In the genomic region with DNA sequence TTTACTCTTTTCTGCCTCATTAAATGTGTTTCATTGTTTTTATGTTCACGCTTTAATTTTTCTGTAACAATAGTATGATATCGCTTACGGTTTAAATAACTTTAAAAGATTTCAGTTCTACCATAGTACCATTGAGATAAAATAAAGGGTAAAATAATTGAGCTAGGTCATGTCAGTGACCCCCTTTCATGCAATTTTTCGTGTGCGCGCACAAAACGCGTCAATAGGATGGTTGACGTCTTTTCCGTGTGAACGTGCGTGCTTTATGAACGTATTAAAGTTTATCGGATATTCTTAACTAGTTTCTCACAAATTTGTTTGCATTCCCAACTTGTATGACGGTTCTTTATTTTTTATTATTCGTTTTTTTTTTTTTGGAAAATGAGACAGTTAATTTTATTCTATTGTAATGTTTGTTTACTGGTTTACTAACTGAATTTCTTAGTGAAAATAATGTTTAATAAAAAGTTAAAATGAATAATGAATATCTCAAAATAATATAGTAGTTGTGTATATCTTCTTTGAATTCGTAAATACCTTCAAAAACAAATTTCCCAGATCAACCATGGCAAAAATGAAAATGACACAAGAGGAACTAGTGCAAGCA, we compare ENCODE assay signal across 2 worm cellular contexts.
TF ChIP-seq lines count a peak whose summit lies in the region.

Gene C25F6.1 (plus strand): TSS at position 557 of the 607 bp plus-strand sequence.

TF ChIP-seq in whole organism, L1 larva, 84 proteins besides CTCF, POLR2A, EP300 and RAD21 (continued from another document):
- TF ChIP-seq dsc-1 (tag; optimal IDR thresholded peaks at IDR 0.05; lab: Kevin White, UChicago) (peak; percentile 5), C34B4.2 (tag; optimal IDR thresholded peaks at IDR 0.05; lab: Kevin White, UChicago) (no peak), sox-4 (tag; optimal IDR thresholded peaks at IDR 0.05; lab: Kevin White, UChicago) (no peak), unc-62 (GFP tag; optimal IDR thresholded peaks at IDR 0.05; lab: Kevin White, UChicago) (no peak), nhr-85 (tag; lab: Kevin White, UChicago) (peak; percentile 28), mep-1 (tag; optimal IDR thresholded peaks at IDR 0.05; lab: Kevin White, UChicago) (peak; percentile 23), pqm-1 (tag; optimal IDR thresholded peaks at IDR 0.05; lab: Kevin White, UChicago) (no peak), lin-14 (GFP tag; optimal IDR thresholded peaks at IDR 0.05; lab: Kevin White, UChicago) (peak; percentile 65), xbp-1 (tag; optimal IDR thresholded peaks at IDR 0.05; lab: Kevin White, UChicago) (peak; percentile 34), nhr-71 (tag; optimal IDR thresholded peaks at IDR 0.05; lab: Kevin White, UChicago) (peak; percentile 37), lin-35 (GFP tag; optimal IDR thresholded peaks at IDR 0.05; lab: Kevin White, UChicago) (peak in 1 of 2 experiments; percentile 8), swsn-7 (tag; optimal IDR thresholded peaks at IDR 0.05; lab: Kevin White, UChicago) (peak; percentile 16)

TF ChIP-seq in whole organism, L2 larva, 48 proteins besides CTCF, POLR2A, EP300 and RAD21 (continued from another document):
- TF ChIP-seq unc-39 (tag; optimal IDR thresholded peaks at IDR 0.05; lab: Kevin White, UChicago) (no peak), ztf-4 (tag; optimal IDR thresholded peaks at IDR 0.05; lab: Kevin White, UChicago) (no peak), alr-1 (tag; optimal IDR thresholded peaks at IDR 0.05; lab: Kevin White, UChicago) (no peak), gmeb-1 (tag; optimal IDR thresholded peaks at IDR 0.05; lab: Kevin White, UChicago) (no peak)
